Comparison of ENCODE assay signal across 1 fruit fly cellular context in genomic region chr3R:25893272-25893671, dm6.
TF ChIP-seq lines count a peak whose summit lies in the region.

Gene CG5913, plus strand, starts transcription at chr3R:25893495.

TF ChIP-seq in whole organism, embryonic, 481 proteins besides CTCF, POLR2A, EP300 and RAD21 (continued from another document):
- TF ChIP-seq unc-4 (GFP tag; IDR thresholded peaks at IDR 0.05; lab: Robert Waterston, UW; ENCODE audit: partially characterized antibody) (peak; percentile 22; the same call in 1 of the 2 replicates), Sry-β (GFP tag; optimal IDR thresholded peaks at IDR 0.05; lab: Kevin White, UChicago) (peak; percentile 72), pita (GFP tag; optimal IDR thresholded peaks at IDR 0.05; lab: Kevin White, UChicago) (peak; percentile 58), esg (GFP tag; conservative IDR thresholded peaks at IDR 0.05; lab: Robert Waterston, UW) (no peak), CG4617 (GFP tag; optimal IDR thresholded peaks at IDR 0.05; lab: Kevin White, UChicago; ENCODE audit: borderline replicate concordance) (peak; percentile 81), Spps (tag; optimal IDR thresholded peaks at IDR 0.05; lab: Kevin White, UChicago) (no peak), CG10543 (GFP tag; optimal IDR thresholded peaks at IDR 0.05; lab: Kevin White, UChicago) (no peak), Hsf (GFP tag; optimal IDR thresholded peaks at IDR 0.05; lab: Kevin White, UChicago) (no peak), eve (GFP tag; optimal IDR thresholded peaks at IDR 0.05; lab: Kevin White, UChicago) (no peak), Adf1 (GFP tag; IDR thresholded peaks at IDR 0.05; lab: Robert Waterston, UW) (no peak), CG10274 (GFP tag; optimal IDR thresholded peaks at IDR 0.05; lab: Kevin White, UChicago) (no peak), vvl (GFP tag; IDR thresholded peaks at IDR 0.05; lab: Robert Waterston, UW) (0 out of 2 replicates have a peak, but pooled peaks have one; percentile 6), bbx (GFP tag; IDR thresholded peaks at IDR 0.05; lab: Robert Waterston, UW; ENCODE audit: partially characterized antibody) (peak; percentile 49; the same call in 1 of the 2 replicates), Ets97D (GFP tag; optimal IDR thresholded peaks at IDR 0.05; lab: Kevin White, UChicago) (peak; percentile 71), ci (GFP tag; IDR thresholded peaks at IDR 0.05; lab: Robert Waterston, UW) (no peak), cato (GFP tag; optimal IDR thresholded peaks at IDR 0.05; lab: Kevin White, UChicago; ENCODE audit: borderline replicate concordance) (no peak), br (optimal IDR thresholded peaks at IDR 0.05; lab: Kevin White, UChicago) (no peak), Dp (GFP tag; optimal IDR thresholded peaks at IDR 0.05; lab: Kevin White, UChicago) (peak; percentile 57), Rfx (GFP tag; IDR thresholded peaks at IDR 0.05; lab: Robert Waterston, UW) (0 out of 2 replicates have a peak, but pooled peaks have one; percentile 15), Myb (GFP tag; optimal IDR thresholded peaks at IDR 0.05; lab: Kevin White, UChicago) (peak; percentile 77), Bgb (GFP tag; IDR thresholded peaks at IDR 0.05; lab: Robert Waterston, UW; ENCODE audit: partially characterized antibody) (0 out of 2 replicates have a peak, but pooled peaks have one; percentile 12), HmgD (GFP tag; optimal IDR thresholded peaks at IDR 0.05; lab: Kevin White, UChicago) (no peak), Nf-YA (GFP tag; IDR thresholded peaks at IDR 0.05; lab: Robert Waterston, UW) (no peak), Ptx1 (GFP tag; IDR thresholded peaks at IDR 0.05; lab: Robert Waterston, UW) (no peak), jumu (GFP tag; optimal IDR thresholded peaks at IDR 0.05; lab: Kevin White, UChicago) (no peak), CG12104 (GFP tag; optimal IDR thresholded peaks at IDR 0.05; lab: Kevin White, UChicago) (no peak), MBD-R2 (GFP tag; IDR thresholded peaks at IDR 0.05; lab: Robert Waterston, UW) (peak; percentile 95), ERR (GFP tag; optimal IDR thresholded peaks at IDR 0.05; lab: Kevin White, UChicago) (no peak), Ravus (GFP tag; IDR thresholded peaks at IDR 0.05; lab: Robert Waterston, UW) (no peak), CG13287 (GFP tag; IDR thresholded peaks at IDR 0.05; lab: Robert Waterston, UW; ENCODE audit: partially characterized antibody) (peak; percentile 63; the same call in 1 of the 2 replicates), stwl (tag; optimal IDR thresholded peaks at IDR 0.05; lab: Kevin White, UChicago) (peak; percentile 94), org-1 (GFP tag; optimal IDR thresholded peaks at IDR 0.05; lab: Kevin White, UChicago) (no peak), Dref (GFP tag; IDR thresholded peaks at IDR 0.05; lab: Robert Waterston, UW) (0 out of 2 replicates have a peak, but pooled peaks have one; percentile 32), slou (GFP tag; optimal IDR thresholded peaks at IDR 0.05; lab: Kevin White, UChicago) (no peak), trem (tag; optimal IDR thresholded peaks at IDR 0.05; lab: Kevin White, UChicago) (peak; percentile 99), CG7556 (GFP tag; optimal IDR thresholded peaks at IDR 0.05; lab: Kevin White, UChicago) (no peak), CG9797 (GFP tag; optimal IDR thresholded peaks at IDR 0.05; lab: Kevin White, UChicago) (peak; percentile 78), Lhr (GFP tag; optimal IDR thresholded peaks at IDR 0.05; lab: Kevin White, UChicago) (peak; percentile 53), sens (GFP tag; lab: Kevin White, UChicago) (peak; percentile 20)
